Worm (Caenorhabditis elegans): ENCODE data around the gene F15H10.12.

DNA sequence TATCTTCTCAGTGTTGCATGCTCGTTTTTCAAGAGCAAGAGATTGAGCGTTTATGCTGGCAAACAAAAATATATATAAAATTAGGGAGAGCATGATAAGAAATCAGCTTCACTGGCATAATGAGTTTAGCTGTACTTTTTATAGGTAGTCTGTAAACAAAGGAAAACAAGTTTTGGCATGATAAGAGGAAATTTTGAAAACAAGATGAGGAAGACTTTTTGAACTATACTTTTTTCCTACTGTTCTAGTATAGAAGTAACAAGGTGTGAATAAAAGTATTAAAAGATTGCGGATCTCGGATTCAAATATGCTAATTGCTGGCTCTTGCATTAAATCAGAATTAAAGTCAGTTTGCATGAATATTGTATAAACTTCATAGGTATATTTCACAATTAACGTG, 9.1 kb upstream of the F15H10.12 start, which contains the start of gene F15H10.5:
- no peak for TF ChIP-seq rbr-2 (tag; optimal IDR thresholded peaks at IDR 0.05)
- no peak for TF ChIP-seq unc-130 (GFP tag; optimal IDR thresholded peaks at IDR 0.05)
- TF ChIP-seq sdz-12 (GFP tag; optimal IDR thresholded peaks at IDR 0.05) = no peak
- no peak for TF ChIP-seq F49E8.2 (tag; optimal IDR thresholded peaks at IDR 0.05; ENCODE audit: borderline replicate concordance)
